Worm (Caenorhabditis elegans) whole organism, dauer: ENCODE measurements around the gene H39E23.2.

Experiments
- unc-62 ChIP-seq: sonication (generic microtip); optimal IDR thresholded peaks from 2 replicates; lab custom pipeline; 2017; ENCODE audit warnings: missing biosample characterization, missing genetic modification reagents, missing genetic modification characterization

The H39E23.2 gene

DNA sequence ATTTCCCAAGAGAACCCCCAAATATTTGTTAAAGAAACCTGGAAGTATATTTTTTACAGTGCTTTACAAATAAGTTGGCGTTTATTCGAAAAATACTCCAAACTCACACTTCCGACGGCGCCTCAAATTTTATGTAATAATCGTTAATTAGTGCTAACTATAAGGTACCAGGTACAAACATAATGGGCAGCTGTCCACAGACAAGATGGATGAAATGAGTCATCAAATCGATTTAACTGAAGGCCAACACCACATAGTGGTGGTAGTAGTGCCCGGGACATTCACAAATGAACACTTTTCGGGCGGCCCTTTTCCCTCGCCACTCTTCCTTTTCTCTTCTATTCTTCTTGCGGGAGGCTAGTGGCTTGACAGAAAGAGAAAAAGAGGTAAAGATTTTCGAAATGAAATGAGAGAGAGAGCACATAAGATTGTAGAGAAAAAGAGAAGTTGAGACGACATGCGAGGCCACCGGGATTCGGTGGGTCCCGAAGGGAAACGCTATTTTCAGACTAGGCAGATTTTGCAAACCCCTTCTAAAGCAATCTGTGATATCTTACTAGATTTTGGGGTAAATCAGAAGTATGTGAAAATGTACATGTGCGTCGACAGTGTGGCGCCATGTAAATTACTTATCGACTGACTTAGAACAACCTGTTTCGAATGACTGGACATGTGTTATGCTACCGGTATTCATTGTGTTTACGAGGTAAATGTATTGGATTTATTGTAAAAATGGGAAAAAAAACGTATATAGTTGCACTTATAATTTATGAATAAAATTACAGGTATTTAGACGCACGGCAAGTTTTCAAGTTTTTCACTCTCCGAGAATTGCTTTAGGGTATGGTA, 29.3 kb downstream of the H39E23.2 start:
- no peak for TF ChIP-seq unc-62

DNA sequence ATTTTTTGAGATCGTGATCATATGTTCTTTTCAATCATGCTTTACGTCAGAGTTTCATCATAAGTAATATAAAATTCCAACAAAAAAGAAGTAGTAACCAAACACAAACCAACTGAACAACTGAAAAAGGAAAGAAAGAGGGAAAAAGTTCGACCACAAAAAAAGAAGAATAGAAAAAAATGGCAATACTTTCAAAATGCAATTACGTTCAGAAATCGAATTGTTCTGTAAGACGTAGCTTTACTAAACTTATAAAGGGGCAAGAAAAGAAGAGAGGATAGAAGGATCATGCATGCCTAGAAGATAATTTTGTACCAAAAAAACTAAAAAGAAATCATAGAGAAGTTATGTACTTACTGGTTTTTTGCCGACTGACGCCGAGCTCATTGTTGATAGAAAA, 30.6 kb downstream of the H39E23.2 start:
- no peak for TF ChIP-seq unc-62

DNA sequence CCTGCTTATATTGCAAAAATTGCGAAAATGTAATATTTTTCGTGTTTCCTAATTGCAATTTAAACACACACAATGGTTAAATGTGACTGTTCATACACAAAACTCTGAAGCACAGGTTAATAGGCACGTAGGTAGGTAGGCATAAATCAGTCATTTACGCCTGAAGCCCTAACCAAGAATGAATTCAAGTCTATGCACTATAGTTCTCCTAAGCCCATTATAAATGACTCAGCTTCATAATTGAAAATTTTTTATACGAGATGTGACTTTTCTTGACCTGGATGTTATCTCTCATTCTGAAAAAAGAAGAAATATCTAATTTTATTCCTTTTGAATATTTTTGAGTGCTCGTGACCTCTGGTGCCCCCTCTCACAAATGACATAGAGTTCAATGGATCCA, 31.7 kb downstream of the H39E23.2 start:
- TF ChIP-seq unc-62, result no peak

DNA sequence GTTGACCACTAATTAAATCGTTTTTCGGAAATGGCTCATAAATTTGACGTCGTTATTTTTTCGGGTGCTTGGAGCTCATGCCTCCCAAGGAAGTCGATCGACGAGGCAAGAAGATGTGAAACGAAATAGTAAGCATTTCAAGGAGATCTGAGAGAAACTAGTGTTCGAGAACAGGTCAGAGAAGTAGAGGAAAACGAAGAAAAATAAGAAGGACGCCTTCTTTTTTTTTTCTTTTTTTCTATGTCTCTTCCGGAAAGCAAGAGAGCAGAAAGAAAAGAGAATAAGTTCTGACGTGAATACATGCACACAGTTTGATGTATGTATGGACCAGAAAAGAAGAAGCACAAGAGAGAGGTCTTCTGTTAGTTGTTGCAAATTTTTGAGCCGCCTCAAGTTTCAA, 33.5 kb downstream of the H39E23.2 start:
- no peak for TF ChIP-seq unc-62

DNA sequence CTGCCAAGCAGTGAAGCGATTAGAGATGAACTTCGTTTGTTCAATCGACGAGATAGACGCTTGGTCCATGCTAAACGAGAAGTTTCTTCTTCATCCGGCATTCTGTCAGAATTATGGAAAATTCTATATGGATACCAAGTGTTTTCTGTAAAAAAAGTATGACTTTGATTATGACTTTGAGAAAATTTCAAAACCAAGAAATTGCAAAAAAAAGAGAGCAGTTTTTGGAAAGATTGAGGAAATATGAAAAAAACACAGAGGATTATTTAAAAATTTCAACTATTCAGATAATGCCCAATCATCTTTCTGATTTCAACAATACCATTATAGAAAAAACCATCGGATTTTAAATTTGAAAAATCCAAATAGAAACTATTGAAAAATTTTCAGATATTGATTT, 35.1 kb downstream of the H39E23.2 start, which contains the start of gene par-1:
Gene par-1 (minus strand): TSS at position 101 of the 400 bp plus-strand sequence.
- no peak for TF ChIP-seq unc-62

DNA sequence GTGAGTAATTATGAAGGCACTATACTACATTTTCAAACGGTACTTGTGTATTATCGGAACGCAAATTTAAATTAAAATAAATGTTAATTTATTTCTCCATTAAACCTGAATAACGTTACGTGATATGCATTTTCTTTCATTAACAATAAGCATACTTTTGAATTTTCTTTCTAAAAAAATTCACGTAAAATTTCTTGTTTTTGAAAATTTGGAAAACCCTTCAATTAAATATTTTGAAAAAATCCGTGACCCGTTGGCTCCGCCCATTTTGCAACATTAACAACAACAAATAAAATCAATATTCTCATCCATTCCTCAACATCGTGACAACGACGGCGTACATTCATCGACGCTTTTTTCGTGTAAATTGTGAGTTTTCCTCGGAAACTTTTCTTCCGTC, 36.1 kb downstream of the H39E23.2 start, which contains the start of gene acs-10:
Gene acs-10 (plus strand): TSS at position 301 of the 400 bp plus-strand sequence.
- TF ChIP-seq unc-62, result no peak

DNA sequence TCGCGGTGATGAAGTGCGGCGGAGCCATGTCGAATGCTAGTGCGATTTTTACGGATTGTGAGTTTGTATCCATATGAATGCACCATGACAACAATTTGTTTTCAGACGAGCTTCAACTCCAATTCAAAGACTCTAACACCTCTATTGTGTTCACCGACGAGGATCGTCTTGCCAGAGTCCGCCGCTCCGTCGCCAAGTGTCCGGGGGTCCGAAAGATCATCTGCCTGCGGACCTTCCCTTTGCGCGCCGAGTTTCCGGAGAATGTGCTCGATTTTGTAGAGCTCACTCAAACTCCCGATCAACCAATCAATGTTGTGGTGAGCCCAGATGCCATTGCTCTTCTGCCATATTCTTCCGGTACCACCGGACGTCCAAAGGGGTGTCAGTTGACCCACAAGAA, 37.0 kb downstream of the H39E23.2 start:
- no peak for TF ChIP-seq unc-62

DNA sequence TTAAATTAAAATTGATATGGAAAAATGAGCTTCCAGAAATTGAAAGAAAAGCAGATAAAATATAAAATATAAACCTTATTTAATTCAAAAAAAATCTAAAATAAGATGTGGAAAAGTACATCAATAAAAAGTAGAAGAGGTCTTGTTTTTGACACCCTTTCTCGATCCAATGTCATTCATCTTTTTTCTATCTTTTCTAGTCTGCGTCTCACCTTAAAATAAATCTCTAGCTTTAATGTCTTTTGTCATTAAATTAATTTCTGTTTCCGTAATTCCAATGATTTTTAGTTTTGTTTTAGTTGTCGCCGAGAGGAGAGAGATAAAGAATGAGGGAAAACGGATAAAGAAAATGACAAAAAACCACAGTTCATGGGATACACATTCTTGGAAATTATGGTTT, 39.0 kb downstream of the H39E23.2 start:
- TF ChIP-seq unc-62, result no peak

DNA sequence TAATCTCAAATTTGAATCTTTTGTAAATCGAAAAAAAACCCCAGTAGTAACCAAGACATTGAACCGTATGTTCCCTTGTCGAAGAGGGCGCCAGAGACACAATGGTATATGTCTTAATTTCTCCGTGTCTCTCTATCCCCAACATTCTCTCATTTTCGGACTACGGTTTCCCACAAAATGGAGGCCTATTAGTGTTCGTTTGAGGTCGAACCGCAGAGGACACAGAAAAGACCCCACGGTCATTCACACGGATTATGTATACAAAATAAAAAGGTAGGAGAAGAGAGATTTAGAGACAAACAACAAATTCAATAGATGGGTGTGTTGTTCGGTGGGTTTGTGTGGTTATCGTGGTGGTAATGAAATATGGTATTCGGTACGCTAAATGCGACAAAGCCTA, 40.8 kb downstream of the H39E23.2 start:
- no peak for TF ChIP-seq unc-62

DNA sequence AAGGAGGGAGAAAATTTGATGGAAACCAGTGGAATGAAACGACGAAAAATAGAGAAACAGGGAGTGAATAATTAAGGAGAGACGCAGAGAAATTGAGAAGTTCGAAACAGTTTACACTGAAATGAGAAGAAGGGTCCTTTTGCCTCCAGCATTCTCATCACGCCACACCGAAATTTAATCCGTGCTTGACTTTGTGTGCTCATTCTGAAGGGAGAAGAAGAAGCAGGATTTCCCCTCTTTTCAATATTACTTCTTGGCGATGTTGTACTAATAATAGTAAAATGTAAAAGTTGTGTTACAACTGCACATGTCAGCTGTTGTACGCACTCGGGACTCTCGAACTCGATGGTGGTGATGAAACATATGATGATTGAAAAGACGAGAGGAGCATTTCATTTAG, 43.5 kb downstream of the H39E23.2 start:
- no peak for TF ChIP-seq unc-62

DNA sequence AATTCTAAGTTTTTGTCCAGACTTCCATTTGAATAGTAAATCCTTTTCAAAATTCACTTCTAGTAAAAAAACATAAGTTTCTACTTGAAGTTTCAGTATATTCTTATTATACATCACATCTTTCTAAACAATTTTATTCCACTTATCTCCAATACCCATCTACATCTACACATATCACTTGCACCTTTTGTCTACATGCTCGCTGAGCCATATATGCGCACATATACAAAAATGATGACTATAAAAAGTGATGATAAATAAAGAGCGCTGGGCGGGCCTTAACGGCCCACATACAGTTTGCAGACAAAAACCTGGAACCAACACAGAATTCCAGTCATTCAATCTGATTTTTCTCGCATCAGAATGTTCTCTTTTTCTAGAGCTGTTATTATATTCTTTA, 46.3 kb downstream of the H39E23.2 start, which contains the start of gene AH10.2:
Gene AH10.2 (plus strand): TSS at position 301 of the 400 bp plus-strand sequence.
- TF ChIP-seq unc-62, result no peak

DNA sequence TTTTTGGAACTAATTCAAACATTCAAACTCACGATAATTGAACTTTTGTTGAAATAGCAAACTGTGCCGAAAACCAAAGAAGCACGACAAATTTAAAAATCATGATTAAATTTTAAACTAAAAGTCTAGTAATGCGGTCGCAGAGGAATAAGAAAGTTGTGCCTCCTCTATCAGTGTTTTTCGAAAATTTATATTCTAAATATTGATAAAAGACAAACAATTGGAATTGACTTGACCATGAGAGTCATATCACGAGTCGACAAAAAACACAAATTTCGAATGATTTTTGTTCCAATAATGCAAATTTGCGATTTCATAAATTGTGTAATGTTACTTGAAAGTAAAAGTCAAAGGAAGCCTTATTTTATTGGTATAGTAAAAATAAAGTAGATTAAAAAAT, 50.6 kb downstream of the H39E23.2 start, which contains the start of gene cest-1.2:
Gene cest-1.2 (minus strand): TSS at position 165 of the 400 bp plus-strand sequence.
- TF ChIP-seq unc-62, result no peak
